ENCODE assay signal across 2 fruit fly cellular contexts in the genomic region with DNA sequence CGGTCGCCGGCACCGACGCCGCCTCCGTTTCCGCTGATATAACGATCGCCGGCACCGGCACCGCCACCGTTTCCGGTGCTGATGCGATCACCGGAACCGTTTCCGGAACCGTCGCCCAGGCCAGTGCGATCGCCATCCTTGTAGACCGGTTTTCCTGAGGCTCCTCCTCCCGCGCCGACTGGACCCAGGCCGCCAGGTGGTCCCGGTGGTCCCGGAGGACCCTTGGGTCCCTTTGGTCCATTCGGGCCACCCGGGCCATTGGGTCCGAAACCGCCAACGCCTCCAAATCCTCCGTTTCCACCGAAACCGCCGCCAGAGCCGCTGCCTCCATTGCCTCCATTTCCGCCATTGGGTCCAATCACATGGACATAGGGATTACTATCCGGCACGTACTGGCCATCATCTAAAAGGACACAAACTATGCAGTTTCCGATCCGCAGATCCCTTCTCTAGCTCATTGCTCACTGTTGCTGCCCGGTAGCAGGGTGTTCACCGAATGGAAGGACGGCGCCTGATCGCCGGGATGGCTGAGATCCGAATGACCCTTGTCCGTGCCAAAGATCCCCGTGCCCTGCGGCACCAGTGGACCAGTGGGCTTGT.
TF ChIP-seq lines count a peak whose summit lies in the region.

No protein-coding gene starts in this region.

- TF ChIP-seq CTCF in whole organism, embryonic (GFP tag; optimal IDR thresholded peaks at IDR 0.05; lab: Kevin White, UChicago): no peak

TF ChIP-seq in whole organism, embryonic, 481 proteins besides CTCF, POLR2A, EP300 and RAD21:
- 0 out of 3 replicates have a peak, but pooled peaks have one; percentile 32 for TF ChIP-seq Dbx (GFP tag; IDR thresholded peaks at IDR 0.05; lab: Robert Waterston, UW)
- TF ChIP-seq sens (GFP tag; lab: Kevin White, UChicago): peak; percentile 16
- peak; percentile 16 for TF ChIP-seq Hr39 (optimal IDR thresholded peaks at IDR 0.05; lab: Kevin White, UChicago)
- no peak for TF ChIP-seq her (GFP tag; optimal IDR thresholded peaks at IDR 0.05; lab: Kevin White, UChicago)

TF ChIP-seq in whole organism, wandering third instar larva, 38 proteins besides CTCF, POLR2A, EP300 and RAD21:
- TF ChIP-seq CG32264 (GFP tag; optimal IDR thresholded peaks at IDR 0.05; lab: Kevin White, UChicago): no peak
- peak; percentile 99 for TF ChIP-seq Dfd (GFP tag; optimal IDR thresholded peaks at IDR 0.05; lab: Kevin White, UChicago)
- no peak for TF ChIP-seq lola (GFP tag; optimal IDR thresholded peaks at IDR 0.05; lab: Kevin White, UChicago)
- no peak for TF ChIP-seq HLH106 (tag; optimal IDR thresholded peaks at IDR 0.05; lab: Kevin White, UChicago)
- no peak for TF ChIP-seq ey (GFP tag; optimal IDR thresholded peaks at IDR 0.05; lab: Kevin White, UChicago)
- TF ChIP-seq sv (GFP tag; optimal IDR thresholded peaks at IDR 0.05; lab: Kevin White, UChicago): no peak
- TF ChIP-seq Vsx2 (GFP tag; optimal IDR thresholded peaks at IDR 0.05; lab: Kevin White, UChicago; ENCODE audit: partially characterized antibody): no peak
- TF ChIP-seq tai (GFP tag; optimal IDR thresholded peaks at IDR 0.05; lab: Kevin White, UChicago): no peak
